Worm (Caenorhabditis elegans) whole organism, L4 larva: ENCODE measurements around the gene C02F5.2.

ENCODE experiments used
- D1046.2 ChIP-seq: fragments of 200-800 bp; sonication (Bioruptor generic); IDR thresholded peaks from 2 replicates; pipeline ENCODE4 v1.3.6; 2022; ENCODE audit warnings: missing genetic modification characterization, missing compliant biosample characterization
- F10B5.3 ChIP-seq: sonication (generic microtip); optimal IDR thresholded peaks from 2 replicates; lab custom pipeline; 2016; ENCODE audit warnings: mild to moderate bottlenecking, missing genetic modification characterization, missing compliant biosample characterization
- F26F4.8 ChIP-seq: fragments of 200-800 bp; sonication (Bioruptor generic); conservative IDR thresholded peaks from 2 replicates; pipeline ENCODE4 v1.3.6; 2022; ENCODE audit warnings: missing genetic modification characterization, missing compliant biosample characterization
- F37D6.2 ChIP-seq: sonication (generic microtip); optimal IDR thresholded peaks from 2 replicates; lab custom pipeline; 2016; ENCODE audit warnings: mild to moderate bottlenecking, missing genetic modification characterization, missing compliant biosample characterization
- R02D3.7 ChIP-seq: fragments of 150-350 bp; sonication (generic microtip); optimal IDR thresholded peaks from 3 replicates; lab custom pipeline; 2014; ENCODE audit warnings: missing biosample characterization, missing genetic modification characterization
- T26A8.4 ChIP-seq: fragments of 200-800 bp; sonication (Bioruptor generic); IDR thresholded peaks from 2 replicates; pipeline ENCODE4 v1.3.6; 2022; ENCODE audit warnings: missing genetic modification characterization, missing compliant biosample characterization
- Y48G9A.11 ChIP-seq: fragments of 200-800 bp; sonication (Bioruptor generic); IDR thresholded peaks from 2 replicates; pipeline ENCODE4 v1.3.6; 2022; ENCODE audit warnings: missing genetic modification reagents, missing genetic modification characterization, missing compliant biosample characterization
- aha-1 ChIP-seq: fragments of 150-350 bp; peaks from one replicate; lab custom pipeline; 2014; ENCODE audit warnings: missing biosample characterization, missing genetic modification characterization
- ama-1 ChIP-seq: fragments of 150-350 bp; optimal IDR thresholded peaks from 2 replicates; lab custom pipeline; 2014; ENCODE audit warnings: inconsistent platforms, mixed read lengths
- attf-4 ChIP-seq: sonication (generic microtip); optimal IDR thresholded peaks from 3 replicates; lab custom pipeline; 2017; ENCODE audit warnings: missing biosample characterization, missing genetic modification characterization
- ctbp-1 ChIP-seq: fragments of 200-800 bp; sonication (Bioruptor generic); IDR thresholded peaks from 2 replicates; pipeline ENCODE4 v1.3.6; 2022; ENCODE audit warnings: missing genetic modification reagents, missing genetic modification characterization, missing compliant biosample characterization
- daf-19 ChIP-seq: fragments of 200-800 bp; sonication (Bioruptor generic); conservative IDR thresholded peaks from 2 replicates; pipeline ENCODE4 v1.3.6; 2022; ENCODE audit warnings: missing genetic modification characterization, missing compliant biosample characterization
- dmd-6 ChIP-seq: fragments of 200-800 bp; sonication (Bioruptor generic); IDR thresholded peaks from 2 replicates; pipeline ENCODE4 v1.3.6; 2022; ENCODE audit warnings: missing genetic modification reagents, missing genetic modification characterization, missing compliant biosample characterization
- dmd-8 ChIP-seq: fragments of 200-800 bp; sonication (Bioruptor generic); IDR thresholded peaks from 2 replicates; pipeline ENCODE4 v1.3.6; 2022; ENCODE audit warnings: missing genetic modification characterization, missing compliant biosample characterization
- duxl-1 ChIP-seq: sonication (generic microtip); optimal IDR thresholded peaks from 2 replicates; lab custom pipeline; 2016; ENCODE audit warnings: mild to moderate bottlenecking, missing genetic modification characterization, moderate library complexity, missing compliant biosample characterization; ENCODE audit not compliant: poor library complexity
- dve-1 ChIP-seq: sonication (generic microtip); optimal IDR thresholded peaks from 2 replicates; lab custom pipeline; 2017; ENCODE audit warnings: antibody characterized with exemption, mild to moderate bottlenecking, missing genetic modification characterization, missing compliant biosample characterization; ENCODE audit not compliant: insufficient read depth
- fkh-10 ChIP-seq: fragments of 150-350 bp; optimal IDR thresholded peaks from 2 replicates; lab custom pipeline; 2014; ENCODE audit warnings: missing biosample characterization, missing genetic modification reagents, missing genetic modification characterization
- fos-1 ChIP-seq: fragments of 150-350 bp; optimal IDR thresholded peaks from 2 replicates; lab custom pipeline; 2014; ENCODE audit warnings: missing biosample characterization, missing genetic modification characterization
- hlh-11 ChIP-seq: fragments of 200-800 bp; sonication (Bioruptor generic); optimal IDR thresholded peaks from 2 replicates; lab custom pipeline; 2018; ENCODE audit warnings: mild to moderate bottlenecking, missing genetic modification characterization, missing compliant biosample characterization
- hlh-30 ChIP-seq: sonication (generic microtip); optimal IDR thresholded peaks from 2 replicates; lab custom pipeline; 2017; ENCODE audit warnings: antibody characterized with exemption, mild to moderate bottlenecking, missing genetic modification characterization, missing compliant biosample characterization; ENCODE audit not compliant: insufficient read depth
- hmg-1.1 ChIP-seq: fragments of 200-800 bp; sonication (Bioruptor generic); IDR thresholded peaks from 2 replicates; pipeline ENCODE4 v1.3.6; 2022; ENCODE audit warnings: missing genetic modification reagents, missing genetic modification characterization, missing compliant biosample characterization
- lin-1 ChIP-seq: fragments of 200-800 bp; sonication (Bioruptor generic); IDR thresholded peaks from 2 replicates; pipeline ENCODE4 v1.3.6; 2022; ENCODE audit warnings: missing genetic modification reagents, missing genetic modification characterization, missing compliant biosample characterization
- lin-13 ChIP-seq: fragments of 150-350 bp; optimal IDR thresholded peaks from 2 replicates; lab custom pipeline; 2014; ENCODE audit warnings: missing biosample characterization, missing genetic modification reagents, missing genetic modification characterization
- lin-15B ChIP-seq: fragments of 150-350 bp; sonication (generic microtip); optimal IDR thresholded peaks from 3 replicates; lab custom pipeline; 2014; ENCODE audit warnings: missing biosample characterization, missing genetic modification characterization
- madf-9 ChIP-seq: fragments of 200-800 bp; sonication (Bioruptor generic); conservative IDR thresholded peaks from 2 replicates; pipeline ENCODE4 v1.3.6; 2022; ENCODE audit warnings: missing genetic modification reagents, missing genetic modification characterization, missing compliant biosample characterization
- mdl-1 ChIP-seq, 2 experiments: fragments of 150-350 bp in 1 of 2; sonication (generic microtip) in 1 of 2; optimal IDR thresholded peaks; 2 replicates each; lab custom pipeline; 2014 to 2017; ENCODE audit warnings: missing biosample characterization in 2 of 2, missing genetic modification characterization in 2 of 2
- mes-2 ChIP-seq: sonication (generic microtip); optimal IDR thresholded peaks from 2 replicates; lab custom pipeline; 2016; ENCODE audit warnings: missing genotype, mild to moderate bottlenecking, missing genetic modification characterization, missing compliant biosample characterization; ENCODE audit not compliant: poor library complexity, severe bottlenecking
- mxl-3 ChIP-seq: fragments of 200-800 bp; sonication (Bioruptor generic); optimal IDR thresholded peaks from 2 replicates; lab custom pipeline; 2018; ENCODE audit warnings: mild to moderate bottlenecking, missing genetic modification characterization, missing compliant biosample characterization
- nhr-102 ChIP-seq: sonication (generic microtip); optimal IDR thresholded peaks from 2 replicates; lab custom pipeline; 2016; ENCODE audit warnings: mild to moderate bottlenecking, missing genetic modification characterization, moderate library complexity, missing compliant biosample characterization
- nhr-25 ChIP-seq: sonication (generic microtip); optimal IDR thresholded peaks from 2 replicates; lab custom pipeline; 2017; ENCODE audit warnings: missing genetic modification characterization, mild to moderate bottlenecking, missing compliant biosample characterization, antibody characterized with exemption, moderate library complexity, borderline replicate concordance; ENCODE audit not compliant: insufficient read depth
- nhr-28 ChIP-seq: fragments of 150-350 bp; optimal IDR thresholded peaks from 2 replicates; lab custom pipeline; 2014; ENCODE audit warnings: missing biosample characterization, missing genetic modification characterization
- nhr-77 ChIP-seq: fragments of 150-350 bp; optimal IDR thresholded peaks from 2 replicates; lab custom pipeline; 2014; ENCODE audit warnings: missing biosample characterization, missing genetic modification characterization
- set-16 ChIP-seq: fragments of 200-800 bp; sonication (Bioruptor generic); IDR thresholded peaks from 2 replicates; pipeline ENCODE4 v1.3.6; 2022; ENCODE audit warnings: missing genetic modification reagents, missing genetic modification characterization, missing compliant biosample characterization
- snpc-1.2 ChIP-seq: fragments of 200-800 bp; sonication (Bioruptor generic); IDR thresholded peaks from 2 replicates; pipeline ENCODE4 v1.3.6; 2022; ENCODE audit warnings: missing genetic modification reagents, missing genetic modification characterization, missing compliant biosample characterization
- spr-3 ChIP-seq: fragments of 200-800 bp; sonication (Bioruptor generic); optimal IDR thresholded peaks from 2 replicates; lab custom pipeline; 2018; ENCODE audit warnings: mild to moderate bottlenecking, missing genetic modification characterization, missing compliant biosample characterization
- tag-97 ChIP-seq: fragments of 200-800 bp; sonication (Bioruptor generic); IDR thresholded peaks from 2 replicates; pipeline ENCODE4 v1.3.6; 2022; ENCODE audit warnings: missing genetic modification characterization, missing compliant biosample characterization
- tra-1 ChIP-seq: fragments of 200-800 bp; sonication (Bioruptor generic); IDR thresholded peaks from 2 replicates; pipeline ENCODE4 v1.3.6; 2022; ENCODE audit warnings: missing genetic modification reagents, missing genetic modification characterization, missing compliant biosample characterization
- unc-130 ChIP-seq: sonication (generic microtip); optimal IDR thresholded peaks from 2 replicates; lab custom pipeline; 2016; ENCODE audit warnings: missing genetic modification reagents, missing genetic modification characterization, missing compliant biosample characterization
- unc-39 ChIP-seq: sonication (generic microtip); optimal IDR thresholded peaks from 2 replicates; lab custom pipeline; 2017; ENCODE audit warnings: missing biosample characterization, missing genetic modification characterization
- unc-62 ChIP-seq, 3 experiments: fragments of 150-350 bp in 1 of 3; sonication (generic microtip); optimal IDR thresholded peaks in 2 of 3; peaks in 1 of 3; 1 replicate in 1 of 3; 2 replicates in 2 of 3; lab custom pipeline; 2014 to 2017; ENCODE audit warnings: missing biosample characterization in 3 of 3, missing genetic modification characterization in 3 of 3, missing genetic modification reagents in 3 of 3, missing genotype in 1 of 3
- zip-11 ChIP-seq: fragments of 200-800 bp; sonication (Bioruptor generic); IDR thresholded peaks from 2 replicates; pipeline ENCODE4 v1.3.6; 2022; ENCODE audit warnings: missing genetic modification characterization, missing compliant biosample characterization
- zip-2 ChIP-seq: fragments of 150-350 bp; optimal IDR thresholded peaks from 2 replicates; lab custom pipeline; 2014; ENCODE audit warnings: missing biosample characterization, missing genetic modification characterization

The C02F5.2 gene

ce11 chrIII:8293260-8293659 is 43.8 kb downstream of the C02F5.2 start:
- no peak for TF ChIP-seq Y48G9A.11 (GFP tag; lab: Robert Waterston, UW)
- TF ChIP-seq lin-13 (GFP tag; lab: Kevin White, UChicago), result no peak
- TF ChIP-seq spr-3, result no peak
- no peak for TF ChIP-seq snpc-1.2 (GFP tag; lab: Robert Waterston, UW)
- no peak for TF ChIP-seq hmg-1.1 (GFP tag; lab: Robert Waterston, UW)
- no peak for TF ChIP-seq unc-130 (GFP tag; lab: Kevin White, UChicago)
- no peak for TF ChIP-seq tag-97
- no peak for TF ChIP-seq unc-39
- TF ChIP-seq aha-1, result peak; percentile 30
- TF ChIP-seq ama-1, result no peak
- peak; percentile 3 for TF ChIP-seq nhr-28 (tag; lab: Kevin White, UChicago)
- TF ChIP-seq D1046.2, result no peak
- no peak for TF ChIP-seq duxl-1 (tag; lab: Kevin White, UChicago)
- no peak for TF ChIP-seq lin-15B (tag; lab: Kevin White, UChicago)
- TF ChIP-seq lin-1, result no peak
- no peak for TF ChIP-seq set-16 (GFP tag; lab: Robert Waterston, UW)
- no peak for TF ChIP-seq fos-1 (tag; lab: Kevin White, UChicago)
- TF ChIP-seq F26F4.8 (GFP tag; lab: Robert Waterston, UW), result no peak
- TF ChIP-seq hlh-11 (tag; lab: Kevin White, UChicago), result peak; percentile 32
- no peak for TF ChIP-seq unc-62 (GFP tag; optimal IDR thresholded peaks at IDR 0.05 in 1 of 2; lab: Kevin White, UChicago)
- TF ChIP-seq unc-62 (tag; optimal IDR thresholded peaks at IDR 0.05; lab: Kevin White, UChicago), result no peak
- peak; percentile 93 for TF ChIP-seq dmd-6 (GFP tag; lab: Robert Waterston, UW)
- TF ChIP-seq dve-1, result peak; percentile 7
- no peak for TF ChIP-seq hlh-30 (tag; lab: Kevin White, UChicago)
- TF ChIP-seq ctbp-1 (GFP tag; lab: Robert Waterston, UW), result no peak
- no peak for TF ChIP-seq dmd-8
- TF ChIP-seq nhr-25 (tag; lab: Kevin White, UChicago), result no peak
- TF ChIP-seq fkh-10 (GFP tag; lab: Kevin White, UChicago), result no peak
- TF ChIP-seq tra-1, result no peak
- no peak for TF ChIP-seq F37D6.2 (tag; lab: Kevin White, UChicago)
- TF ChIP-seq mes-2 (tag; lab: Kevin White, UChicago), result peak; percentile 1
- TF ChIP-seq mdl-1 (tag; optimal IDR thresholded peaks at IDR 0.05; lab: Kevin White, UChicago), result no peak
- no peak for TF ChIP-seq zip-11 (GFP tag; lab: Robert Waterston, UW)
- TF ChIP-seq mxl-3 (GFP tag; lab: Kevin White, UChicago), result peak; percentile 31
- TF ChIP-seq attf-4 (tag; lab: Kevin White, UChicago), result no peak
- no peak for TF ChIP-seq madf-9
- no peak for TF ChIP-seq zip-2 (tag; lab: Kevin White, UChicago)
- no peak for TF ChIP-seq nhr-102
- TF ChIP-seq nhr-77 (tag; lab: Kevin White, UChicago), result no peak
- no peak for TF ChIP-seq F10B5.3 (tag; lab: Kevin White, UChicago)
- TF ChIP-seq daf-19 (GFP tag; lab: Robert Waterston, UW), result no peak
- no peak for TF ChIP-seq R02D3.7 (tag; lab: Kevin White, UChicago)
- TF ChIP-seq T26A8.4 (GFP tag; lab: Robert Waterston, UW), result no peak
